Worm (Caenorhabditis elegans): ENCODE data around the gene utx-1.

utx-1 gene

ce11 chrX:8598491-8598890 lies 41.5 kb downstream of the utx-1 start:
- TF ChIP-seq ceh-83 (GFP tag; optimal IDR thresholded peaks at IDR 0.05) (no peak), nhr-12 (tag; optimal IDR thresholded peaks at IDR 0.05) (no peak), ces-1 (GFP tag; optimal IDR thresholded peaks at IDR 0.05) (no peak), nhr-28 (tag; optimal IDR thresholded peaks at IDR 0.05) (no peak)

DNA sequence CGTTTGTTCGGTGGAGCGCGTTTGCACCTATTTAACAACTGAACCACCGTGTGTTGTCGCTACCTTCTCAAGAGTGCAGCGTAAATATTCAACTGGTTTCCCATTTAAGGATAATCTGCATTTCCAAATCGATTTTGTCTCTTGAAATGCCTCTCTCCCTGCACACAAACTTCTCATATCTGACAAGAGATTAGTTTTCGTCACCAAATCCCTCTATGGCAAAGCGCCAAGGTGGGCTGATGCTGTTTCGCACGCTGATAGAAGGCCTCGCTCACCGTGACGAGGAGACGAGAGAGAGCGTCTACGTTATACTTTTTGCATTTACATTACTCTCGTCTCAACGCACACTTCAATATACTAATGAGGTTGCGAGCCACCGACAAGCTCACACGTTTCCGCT lies 42.8 kb downstream of the utx-1 start:
- no peak for TF ChIP-seq sptf-1 (tag; optimal IDR thresholded peaks at IDR 0.05)
- TF ChIP-seq cnd-1 (tag; optimal IDR thresholded peaks at IDR 0.05) = no peak
- TF ChIP-seq tbx-8 (GFP tag; optimal IDR thresholded peaks at IDR 0.05) = no peak
- no peak for TF ChIP-seq M03D4.4 (tag; optimal IDR thresholded peaks at IDR 0.05)
- TF ChIP-seq ces-1 (GFP tag; optimal IDR thresholded peaks at IDR 0.05) = peak; percentile 12
- TF ChIP-seq zip-8 (tag; optimal IDR thresholded peaks at IDR 0.05) = no peak
- no peak for TF ChIP-seq drap-1 (GFP tag; optimal IDR thresholded peaks at IDR 0.05)
- no peak for TF ChIP-seq nhr-28 (tag; optimal IDR thresholded peaks at IDR 0.05)
- TF ChIP-seq mls-2 (tag; optimal IDR thresholded peaks at IDR 0.05) = peak; percentile 30
- no peak for TF ChIP-seq nhr-237 (tag; optimal IDR thresholded peaks at IDR 0.05)
- TF ChIP-seq nhr-76 (tag; optimal IDR thresholded peaks at IDR 0.05) = no peak
- no peak for TF ChIP-seq snpc-4 (tag; optimal IDR thresholded peaks at IDR 0.05)
- no peak for TF ChIP-seq bed-3 (GFP tag; optimal IDR thresholded peaks at IDR 0.05)

DNA sequence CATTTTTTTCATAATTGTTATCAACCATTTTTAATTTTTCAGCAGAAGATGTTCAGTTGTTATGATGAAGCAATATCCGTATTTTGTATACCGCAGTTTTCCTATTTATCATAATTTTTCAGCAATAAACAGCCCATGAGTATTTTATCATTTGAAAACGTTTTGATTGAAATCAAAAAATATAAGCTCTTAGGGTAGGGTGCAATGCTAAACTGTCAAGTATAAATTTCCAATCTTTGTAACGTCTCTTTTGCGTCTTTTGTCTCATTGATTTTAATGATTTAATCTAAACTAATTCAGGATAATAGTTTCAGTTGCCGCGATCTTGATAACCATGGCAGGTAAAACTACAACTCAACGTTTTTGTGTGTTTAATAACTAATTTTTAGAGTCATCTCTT lies 44.3 kb downstream of the utx-1 start, which contains the start of gene F18E9.1:
F18E9.1 (plus strand) TSS at position 301 of the 400 bp plus-strand sequence.
- TF ChIP-seq lin-13 (tag; optimal IDR thresholded peaks at IDR 0.05) (no peak), hlh-1 (tag; optimal IDR thresholded peaks at IDR 0.05) (no peak), unc-62 (GFP tag; optimal IDR thresholded peaks at IDR 0.05) (no peak), nhr-237 (tag; optimal IDR thresholded peaks at IDR 0.05) (no peak), ztf-11 (tag; optimal IDR thresholded peaks at IDR 0.05) (no peak), lin-32 (GFP tag; optimal IDR thresholded peaks at IDR 0.05) (no peak), mep-1 (tag; optimal IDR thresholded peaks at IDR 0.05) (no peak), sem-2 (GFP tag; optimal IDR thresholded peaks at IDR 0.05) (no peak), flh-1 (GFP tag; optimal IDR thresholded peaks at IDR 0.05) (no peak), bed-3 (GFP tag; optimal IDR thresholded peaks at IDR 0.05) (no peak), nhr-12 (tag; optimal IDR thresholded peaks at IDR 0.05) (no peak)

- TF ChIP-seq tbx-8 (GFP tag; optimal IDR thresholded peaks at IDR 0.05) (no peak), ceh-39 (tag; optimal IDR thresholded peaks at IDR 0.05) (no peak), flh-1 (GFP tag; optimal IDR thresholded peaks at IDR 0.05) (no peak), ces-1 (GFP tag; optimal IDR thresholded peaks at IDR 0.05) (no peak), sptf-1 (tag; optimal IDR thresholded peaks at IDR 0.05) (peak; percentile 79), nhr-237 (tag; optimal IDR thresholded peaks at IDR 0.05) (no peak), blmp-1 (tag; optimal IDR thresholded peaks at IDR 0.05) (no peak), lin-13 (tag; optimal IDR thresholded peaks at IDR 0.05) (no peak), ceh-83 (GFP tag; optimal IDR thresholded peaks at IDR 0.05) (peak; percentile 63), lsy-2 (tag; optimal IDR thresholded peaks at IDR 0.05) (no peak), hlh-1 (tag; optimal IDR thresholded peaks at IDR 0.05) (no peak), nhr-28 (tag; optimal IDR thresholded peaks at IDR 0.05) (no peak), mab-5 (tag; optimal IDR thresholded peaks at IDR 0.05) (no peak), unc-120 (tag; optimal IDR thresholded peaks at IDR 0.05; ENCODE audit: poor library complexity, severe bottlenecking) (peak; percentile 21), unc-39 (tag; optimal IDR thresholded peaks at IDR 0.05) (no peak), drap-1 (GFP tag; optimal IDR thresholded peaks at IDR 0.05) (no peak), mls-2 (tag; optimal IDR thresholded peaks at IDR 0.05) (peak; percentile 53), zip-8 (tag; optimal IDR thresholded peaks at IDR 0.05) (no peak), ztf-11 (tag; optimal IDR thresholded peaks at IDR 0.05) (no peak), snpc-4 (tag; optimal IDR thresholded peaks at IDR 0.05) (no peak), pha-4 (tag; optimal IDR thresholded peaks at IDR 0.05) (no peak), elt-1 (tag; optimal IDR thresholded peaks at IDR 0.05; ENCODE audit: borderline replicate concordance, insufficient read depth) (no peak), cnd-1 (tag; optimal IDR thresholded peaks at IDR 0.05) (no peak), nhr-2 (tag; optimal IDR thresholded peaks at IDR 0.05) (no peak), ceh-43 (GFP tag; optimal IDR thresholded peaks at IDR 0.05) (peak; percentile 55), lin-32 (GFP tag; optimal IDR thresholded peaks at IDR 0.05) (no peak), nhr-76 (tag; optimal IDR thresholded peaks at IDR 0.05) (no peak), ham-2 (GFP tag; optimal IDR thresholded peaks at IDR 0.05) (no peak), nhr-12 (tag; optimal IDR thresholded peaks at IDR 0.05) (no peak), unc-62 (GFP tag; optimal IDR thresholded peaks at IDR 0.05) (no peak), M03D4.4 (tag; optimal IDR thresholded peaks at IDR 0.05) (peak; percentile 62), sem-2 (GFP tag; optimal IDR thresholded peaks at IDR 0.05) (no peak), mep-1 (tag; optimal IDR thresholded peaks at IDR 0.05) (no peak), bed-3 (GFP tag; optimal IDR thresholded peaks at IDR 0.05) (no peak), elt-3 (tag; optimal IDR thresholded peaks at IDR 0.05) (no peak)
Observed at ce11 chrX:8602722-8603427, 45.9 kb downstream of the utx-1 start.

All from whole organism, mixed stage, embryonic.